Fruit fly (Drosophila melanogaster) whole organism, pupa: ENCODE results near the gene CG32373.
A peak's percentile ranks its signal among the peaks of the same experiment; 100 is the strongest.

Experiments
- CG10348 ChIP-seq: fragments of 200-800 bp; sonication (Bioruptor generic); IDR thresholded peaks from 2 replicates; pipeline ENCODE4 v1.3.6; 2022; ENCODE audit warnings: missing biosample characterization, missing genetic modification characterization
- CG12605 ChIP-seq: fragments of 200-800 bp; sonication (Bioruptor generic); IDR thresholded peaks from 2 replicates; pipeline ENCODE4 v1.3.6; 2022; ENCODE audit warnings: missing biosample characterization, missing genetic modification characterization
- CG13204 ChIP-seq: fragments of 200-800 bp; sonication (Bioruptor generic); optimal IDR thresholded peaks from 2 replicates; lab custom pipeline; 2018; ENCODE audit warnings: missing biosample characterization, mild to moderate bottlenecking, missing genetic modification characterization, moderate library complexity
- CG14655 ChIP-seq: fragments of 200-800 bp; sonication (Bioruptor generic); optimal IDR thresholded peaks from 3 replicates; lab custom pipeline; 2017; ENCODE audit warnings: mild to moderate bottlenecking, missing biosample characterization, missing genetic modification reagents, missing genetic modification characterization
- CG15710 ChIP-seq: fragments of 200-800 bp; sonication (Bioruptor generic); optimal IDR thresholded peaks from 2 replicates; lab custom pipeline; 2018; ENCODE audit warnings: missing biosample characterization, mild to moderate bottlenecking, missing genetic modification characterization, moderate library complexity
- CG17806 ChIP-seq: fragments of 200-800 bp; sonication (Bioruptor generic); optimal IDR thresholded peaks from 2 replicates; lab custom pipeline; 2018; ENCODE audit warnings: missing biosample characterization, mild to moderate bottlenecking, missing genetic modification characterization, moderate library complexity
- CG32121 ChIP-seq: fragments of 200-800 bp; sonication (Bioruptor generic); IDR thresholded peaks from 2 replicates; pipeline ENCODE4 v1.3.6; 2022; ENCODE audit warnings: missing biosample characterization, missing genetic modification characterization
- CG34367 ChIP-seq: fragments of 200-800 bp; sonication (Bioruptor generic); optimal IDR thresholded peaks from 2 replicates; lab custom pipeline; 2018; ENCODE audit warnings: missing biosample characterization, mild to moderate bottlenecking, missing genetic modification characterization
- CG4496 ChIP-seq: fragments of 200-800 bp; sonication (Bioruptor generic); IDR thresholded peaks from 3 replicates; pipeline ENCODE4 v1.3.6; 2022; ENCODE audit warnings: missing biosample characterization, missing genetic modification characterization
- CG8159 ChIP-seq: fragments of 200-800 bp; sonication (Bioruptor generic); optimal IDR thresholded peaks from 3 replicates; lab custom pipeline; 2018; ENCODE audit warnings: missing biosample characterization, mild to moderate bottlenecking, missing genetic modification characterization, moderate library complexity
- CG8301 ChIP-seq: fragments of 200-800 bp; sonication (Bioruptor generic); optimal IDR thresholded peaks from 2 replicates; lab custom pipeline; 2018; ENCODE audit warnings: missing biosample characterization, mild to moderate bottlenecking, missing genetic modification characterization
- CG9948 ChIP-seq: fragments of 200-800 bp; sonication (Bioruptor generic); optimal IDR thresholded peaks from 2 replicates; lab custom pipeline; 2018; ENCODE audit warnings: missing biosample characterization, mild to moderate bottlenecking, missing genetic modification characterization, moderate library complexity
- D1 ChIP-seq: fragments of 200-800 bp; sonication (Bioruptor generic); optimal IDR thresholded peaks from 2 replicates; lab custom pipeline; 2018; ENCODE audit warnings: missing biosample characterization, mild to moderate bottlenecking, missing genetic modification characterization, moderate library complexity
- EcR ChIP-seq: fragments of 200-800 bp; sonication (Bioruptor generic); optimal IDR thresholded peaks from 3 replicates; lab custom pipeline; 2019; ENCODE audit warnings: missing biosample characterization, missing genetic modification characterization, mild to moderate bottlenecking, moderate library complexity, missing genetic modification reagents
- Ets98B ChIP-seq: fragments of 200-800 bp; sonication (Bioruptor generic); IDR thresholded peaks from 2 replicates; pipeline ENCODE4 v1.3.6; 2022; ENCODE audit warnings: missing biosample characterization, missing genetic modification characterization
- Pif1A ChIP-seq: fragments of 200-800 bp; sonication (Bioruptor generic); optimal IDR thresholded peaks from 3 replicates; lab custom pipeline; 2016; ENCODE audit warnings: missing biosample characterization, missing genetic modification characterization
- Pif1B ChIP-seq: fragments of 200-800 bp; sonication (Bioruptor generic); optimal IDR thresholded peaks from 3 replicates; lab custom pipeline; 2016; ENCODE audit warnings: missing biosample characterization, missing genetic modification characterization
- Snoo ChIP-seq: fragments of 200-800 bp; sonication (Bioruptor generic); optimal IDR thresholded peaks from 3 replicates; lab custom pipeline; 2017; ENCODE audit warnings: missing biosample characterization, mild to moderate bottlenecking, missing genetic modification characterization, inconsistent platforms
- fd96Ca ChIP-seq: fragments of 200-800 bp; sonication (Bioruptor generic); IDR thresholded peaks from 3 replicates; pipeline ENCODE4 v1.3.6; 2022; ENCODE audit warnings: missing biosample characterization, missing genetic modification characterization
- gl ChIP-seq: fragments of 200-800 bp; sonication (Bioruptor generic); optimal IDR thresholded peaks from 2 replicates; lab custom pipeline; 2018; ENCODE audit warnings: missing biosample characterization, mild to moderate bottlenecking, missing genetic modification characterization
- rn ChIP-seq: fragments of 200-800 bp; sonication (Bioruptor generic); IDR thresholded peaks from 2 replicates; pipeline ENCODE4 v1.3.6; 2022; ENCODE audit warnings: missing biosample characterization, missing genetic modification characterization

CG32373 gene

DNA sequence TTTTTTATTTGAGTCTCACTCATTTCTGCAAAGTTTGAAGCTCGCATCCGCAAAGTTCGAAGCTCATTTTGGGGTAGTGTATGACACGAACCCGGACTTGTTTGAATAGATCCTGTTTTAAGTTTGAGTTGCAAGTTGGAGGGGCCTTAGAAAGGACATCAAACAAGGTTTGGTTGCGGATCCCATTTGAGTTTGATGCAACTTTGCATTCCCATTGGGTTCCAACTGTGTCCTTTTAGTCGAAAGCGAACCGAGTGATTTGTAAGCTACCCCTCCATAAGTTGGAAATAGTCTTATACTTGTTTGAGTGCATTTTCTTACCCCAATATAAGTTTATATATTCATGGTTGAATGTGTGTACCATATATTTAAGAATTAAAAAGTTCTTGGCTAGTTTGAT, 6.8 kb upstream of the CG32373 start:
- no peak for TF ChIP-seq CG8159

DNA sequence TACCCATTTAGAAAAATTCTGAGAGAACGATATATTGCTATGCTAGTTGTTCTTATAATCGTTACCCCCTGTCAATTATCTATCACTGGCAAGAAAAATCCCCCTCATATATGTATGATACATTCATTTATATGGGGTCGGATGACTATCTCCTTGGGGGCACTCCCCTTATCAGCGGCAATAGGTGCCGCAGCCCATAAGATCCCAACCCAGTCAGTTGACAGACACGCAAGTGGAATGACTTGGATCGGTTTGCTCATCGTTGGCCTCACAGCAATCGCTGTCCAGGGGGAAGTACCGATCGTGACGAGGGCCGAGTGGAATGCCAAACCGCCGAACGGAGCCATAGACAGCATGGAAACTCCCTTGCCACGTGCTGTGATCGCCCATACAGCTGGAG, 620 bp downstream of the CG32373 start, which contains the start of gene PGRP-SD:
TSS of gene PGRP-SD (plus strand) at position 213 of the 400 bp plus-strand sequence.
- TF ChIP-seq CG12605 (GFP tag; lab: Robert Waterston, UW) (no peak), fd96Ca (GFP tag; lab: Robert Waterston, UW) (no peak), CG17806 (tag; lab: Kevin White, UChicago) (no peak), CG14655 (GFP tag; lab: Kevin White, UChicago) (no peak), CG34367 (tag; lab: Kevin White, UChicago) (no peak), CG32121 (GFP tag; lab: Robert Waterston, UW) (no peak)

DNA sequence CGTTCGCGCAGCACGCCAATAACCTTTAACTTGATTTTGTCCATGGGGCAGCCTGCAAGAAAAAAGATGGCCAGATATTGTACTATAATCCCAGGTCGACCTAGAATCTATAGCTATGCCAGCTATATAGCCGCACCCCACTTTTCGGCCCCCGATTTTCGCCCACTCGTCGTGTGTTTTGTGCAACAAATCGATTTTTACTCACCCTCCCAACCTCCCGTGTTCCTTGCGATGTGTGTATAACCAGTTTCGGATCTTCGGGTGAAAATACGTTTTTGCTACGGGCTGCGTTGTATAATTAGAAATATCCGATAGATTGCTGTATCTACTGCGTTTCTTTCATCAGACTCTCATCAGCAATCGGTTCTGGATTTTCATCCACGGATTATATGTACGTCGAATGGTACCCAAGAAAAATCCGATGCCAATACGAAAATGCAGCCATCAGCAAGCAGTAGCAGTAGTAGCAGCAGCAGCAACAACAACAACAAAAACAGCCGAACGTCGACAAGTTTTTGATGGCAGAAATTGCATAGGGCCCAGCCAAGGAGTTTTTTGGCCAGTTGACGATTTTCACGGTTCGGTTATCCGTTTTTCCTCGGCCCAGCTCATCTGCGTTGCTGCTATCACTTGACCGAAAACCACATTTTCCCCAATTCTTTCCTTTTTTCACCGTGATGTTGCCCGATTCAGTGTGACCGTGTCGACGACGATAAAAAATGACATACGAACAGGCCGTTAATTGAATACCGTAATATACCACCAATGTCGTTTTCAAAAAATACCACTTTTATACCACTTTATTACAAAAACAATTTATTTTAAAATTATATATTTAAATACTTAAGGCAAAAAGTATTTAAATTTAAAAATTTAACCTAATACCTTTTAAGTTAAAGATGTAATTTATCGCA, 4.0 kb downstream of the CG32373 start, which contains the start of gene CG7492:
TSS of gene CG7492 (minus strand) at position 705 of the 914 bp plus-strand sequence.
- no peak for TF ChIP-seq CG12605 (GFP tag; lab: Robert Waterston, UW)
- TF ChIP-seq Pif1B = no peak
- no peak for TF ChIP-seq Pif1A
- TF ChIP-seq rn (GFP tag; lab: Robert Waterston, UW) = no peak
- TF ChIP-seq CG14655 (GFP tag; lab: Kevin White, UChicago) = no peak
- TF ChIP-seq D1 (tag; lab: Kevin White, UChicago) = no peak
- no peak for TF ChIP-seq gl (tag; lab: Kevin White, UChicago)
- TF ChIP-seq fd96Ca (GFP tag; lab: Robert Waterston, UW) = no peak
- TF ChIP-seq CG10348 (GFP tag; lab: Robert Waterston, UW) = no peak

DNA sequence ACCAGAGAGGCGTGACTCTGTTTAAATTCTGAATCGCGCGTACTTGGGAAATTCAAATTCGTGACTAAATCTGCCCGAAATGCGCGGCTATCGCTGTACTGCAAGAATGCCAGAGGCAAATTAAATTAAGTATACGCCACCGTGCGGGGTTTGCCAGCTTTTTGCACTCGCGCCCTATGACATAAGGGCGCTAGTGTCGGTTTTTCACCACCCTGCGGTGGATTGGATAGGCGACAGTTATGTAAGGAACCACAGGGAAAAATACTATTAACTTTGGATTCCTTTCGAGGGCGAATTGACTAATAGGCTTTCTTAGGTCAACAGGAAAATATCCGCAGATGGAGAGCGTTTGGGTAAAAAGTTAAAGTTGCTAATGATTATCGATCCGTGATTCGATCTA, 45.2 kb downstream of the CG32373 start, which contains the start of gene CG44195:
TSS of gene CG44195 (minus strand) at position 101 of the 400 bp plus-strand sequence.
- no peak for TF ChIP-seq CG8159
- TF ChIP-seq EcR (GFP tag; lab: Kevin White, UChicago) = no peak
- no peak for TF ChIP-seq gl (tag; lab: Kevin White, UChicago)
- TF ChIP-seq CG17806 (tag; lab: Kevin White, UChicago) = no peak
- TF ChIP-seq fd96Ca (GFP tag; lab: Robert Waterston, UW) = no peak
- TF ChIP-seq D1 (tag; lab: Kevin White, UChicago) = no peak
- TF ChIP-seq CG9948 (tag; lab: Kevin White, UChicago) = no peak
- TF ChIP-seq CG10348 (GFP tag; lab: Robert Waterston, UW) = no peak
- TF ChIP-seq CG12605 (GFP tag; lab: Robert Waterston, UW) = no peak

DNA sequence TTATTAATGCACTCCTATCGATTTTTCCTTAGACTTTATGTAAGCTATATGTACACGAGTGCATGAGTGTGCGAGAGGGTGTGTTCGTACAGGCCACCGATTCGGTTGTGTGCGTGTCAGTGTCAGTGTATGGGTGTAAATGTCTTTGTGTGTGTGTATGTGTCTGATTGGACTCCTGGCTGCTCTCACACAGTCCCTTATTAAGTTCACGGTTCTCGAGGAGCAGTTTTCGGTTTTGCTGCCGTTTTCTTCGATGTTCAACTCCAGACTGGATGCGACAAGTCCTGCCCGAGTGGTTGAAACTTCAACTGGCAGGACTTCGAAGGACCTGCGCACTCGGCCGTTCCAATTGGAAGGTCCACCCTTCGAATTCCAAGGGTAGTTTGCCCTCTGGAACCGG, 63.0 kb downstream of the CG32373 start:
- no peak for TF ChIP-seq Pif1A
- no peak for TF ChIP-seq CG13204
- no peak for TF ChIP-seq rn (GFP tag; lab: Robert Waterston, UW)
- TF ChIP-seq CG9948 (tag; lab: Kevin White, UChicago) = no peak
- no peak for TF ChIP-seq Ets98B (GFP tag; lab: Robert Waterston, UW)
- TF ChIP-seq CG17806 (tag; lab: Kevin White, UChicago) = no peak
- no peak for TF ChIP-seq Snoo (tag; lab: Kevin White, UChicago)
- TF ChIP-seq Pif1B = no peak
- TF ChIP-seq EcR (GFP tag; lab: Kevin White, UChicago) = no peak
- no peak for TF ChIP-seq fd96Ca (GFP tag; lab: Robert Waterston, UW)
- TF ChIP-seq CG4496 (GFP tag; lab: Robert Waterston, UW) = no peak

DNA sequence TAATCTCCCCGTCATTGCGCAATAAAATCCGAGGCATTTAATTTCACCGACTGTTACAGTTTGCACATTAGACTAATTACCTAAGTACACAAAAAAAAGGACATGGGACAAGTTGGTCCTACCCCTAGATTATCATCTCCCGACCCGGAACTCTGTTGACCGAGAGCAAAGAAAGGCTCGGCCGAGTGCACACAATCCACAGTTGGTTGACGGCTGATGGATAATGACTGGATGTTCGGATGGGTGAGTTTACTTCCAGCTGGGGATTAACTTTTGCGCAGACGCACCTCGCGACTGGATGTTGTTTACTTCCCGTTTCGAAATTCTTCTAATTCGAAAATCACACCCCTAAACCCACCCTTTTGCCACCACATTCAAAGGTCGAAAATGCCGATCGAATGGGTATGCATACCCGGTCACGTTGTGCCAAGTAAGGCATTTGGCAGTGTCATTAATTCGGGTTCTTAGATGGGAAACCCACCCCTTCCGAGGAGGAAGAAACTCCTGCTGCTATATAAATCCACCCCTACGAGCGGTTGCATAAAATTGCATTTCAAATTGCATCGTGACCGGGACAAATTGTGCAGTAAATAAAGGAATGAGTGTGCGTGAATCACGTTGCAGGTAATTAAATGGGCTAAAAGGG, 64.1 kb downstream of the CG32373 start:
- TF ChIP-seq Pif1A (no peak), CG13204 (no peak), CG34367 (tag; lab: Kevin White, UChicago) (no peak), CG12605 (GFP tag; lab: Robert Waterston, UW) (peak; percentile 82), CG32121 (GFP tag; lab: Robert Waterston, UW) (no peak), CG8301 (tag; lab: Kevin White, UChicago) (no peak)

DNA sequence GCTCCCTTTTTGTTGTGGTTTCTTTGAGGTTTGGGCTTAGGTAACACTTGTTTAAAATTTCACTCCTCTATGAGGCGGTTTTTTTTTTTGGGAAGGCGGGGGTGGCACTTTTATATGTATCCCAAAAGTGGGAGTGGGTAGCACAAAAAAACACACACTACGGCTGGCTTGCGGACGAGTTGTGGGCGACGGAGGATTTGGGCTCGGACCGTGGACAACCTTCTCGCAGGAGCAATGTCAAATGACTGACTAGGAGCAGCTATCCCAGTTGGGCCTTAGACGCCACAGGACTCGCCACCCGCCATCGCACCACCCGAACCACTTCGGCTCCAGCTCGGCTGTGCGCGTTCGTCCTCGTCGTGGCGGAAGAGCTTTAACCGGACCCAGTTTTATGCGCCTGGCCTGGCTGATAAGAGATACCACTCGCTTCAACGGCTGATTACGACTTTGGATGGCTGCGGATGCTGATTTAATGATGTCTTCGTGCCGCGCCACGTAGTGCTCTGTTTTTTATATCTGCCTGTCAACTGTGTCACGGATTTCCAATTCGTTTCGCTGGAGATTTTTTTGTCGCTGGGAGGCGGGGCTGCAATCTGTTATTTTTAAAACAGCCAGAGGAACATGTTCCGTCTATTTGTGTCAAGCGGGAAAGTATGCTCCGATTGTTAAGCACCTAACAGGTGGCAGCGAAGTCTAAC, 67.7 kb downstream of the CG32373 start, which contains the start of gene Ank2:
TSS of gene Ank2 (minus strand) at position 533 of the 698 bp plus-strand sequence.
- TF ChIP-seq CG15710 (tag; lab: Kevin White, UChicago) = no peak
- TF ChIP-seq CG34367 (tag; lab: Kevin White, UChicago) = no peak
- no peak for TF ChIP-seq CG17806 (tag; lab: Kevin White, UChicago)
- TF ChIP-seq CG8301 (tag; lab: Kevin White, UChicago) = no peak
- no peak for TF ChIP-seq CG13204
- TF ChIP-seq gl (tag; lab: Kevin White, UChicago) = no peak
- TF ChIP-seq rn (GFP tag; lab: Robert Waterston, UW) = no peak
- TF ChIP-seq CG10348 (GFP tag; lab: Robert Waterston, UW) = no peak
- TF ChIP-seq, all 21 proteins: peak for 0
